Worm (Caenorhabditis elegans) whole organism, L1 larva: ENCODE results near the gene sars-1.

ENCODE experiments used
- C04F5.9 ChIP-seq: sonication (generic microtip); optimal IDR thresholded peaks from 2 replicates; lab custom pipeline; 2016; ENCODE audit warnings: missing genetic modification characterization, missing compliant biosample characterization
- C34B4.2 ChIP-seq: sonication (generic microtip); optimal IDR thresholded peaks from 2 replicates; lab custom pipeline; 2017; ENCODE audit warnings: mild to moderate bottlenecking, missing genetic modification characterization, missing compliant biosample characterization
- F16B12.6 ChIP-seq: fragments of 150-350 bp; optimal IDR thresholded peaks from 2 replicates; lab custom pipeline; 2014; ENCODE audit warnings: missing biosample characterization, missing genetic modification characterization
- aha-1 ChIP-seq: fragments of 150-350 bp; optimal IDR thresholded peaks from 2 replicates; lab custom pipeline; 2014; ENCODE audit warnings: missing biosample characterization, missing genetic modification characterization
- alr-1 ChIP-seq: fragments of 200-800 bp; sonication (Bioruptor generic); optimal IDR thresholded peaks from 2 replicates; lab custom pipeline; 2018; ENCODE audit warnings: borderline replicate concordance, mild to moderate bottlenecking, missing genetic modification characterization, missing compliant biosample characterization
- aly-2 ChIP-seq: fragments of 150-350 bp; optimal IDR thresholded peaks from 2 replicates; lab custom pipeline; 2014; ENCODE audit warnings: missing biosample characterization, missing genetic modification characterization
- blmp-1 ChIP-seq: fragments of 150-350 bp; optimal IDR thresholded peaks from 2 replicates; lab custom pipeline; 2014; ENCODE audit warnings: missing biosample characterization, missing genetic modification characterization
- ceh-63 ChIP-seq: fragments of 200-800 bp; sonication (Bioruptor generic); optimal IDR thresholded peaks from 2 replicates; lab custom pipeline; 2018; ENCODE audit warnings: mild to moderate bottlenecking, missing genetic modification characterization, missing compliant biosample characterization
- ceh-88 ChIP-seq: fragments of 200-800 bp; sonication (Bioruptor generic); IDR thresholded peaks from 2 replicates; pipeline ENCODE4 v1.3.6; 2022; ENCODE audit warnings: missing genetic modification characterization, missing compliant biosample characterization
- ceh-90 ChIP-seq: sonication (generic microtip); optimal IDR thresholded peaks from 2 replicates; lab custom pipeline; 2016; ENCODE audit warnings: missing genetic modification characterization, missing compliant biosample characterization
- dpl-1 ChIP-seq, 3 experiments: fragments of 150-350 bp in 2 of 3; sonication (generic microtip) in 1 of 3; optimal IDR thresholded peaks; 2 replicates each; lab custom pipeline; 2014 to 2017; ENCODE audit warnings: missing biosample characterization in 3 of 3, missing genetic modification characterization in 3 of 3, missing genetic modification reagents in 3 of 3
- efl-1 ChIP-seq, 4 experiments: fragments of 150-350 bp; optimal IDR thresholded peaks in 3 of 4; peaks in 1 of 4; 1 replicate in 1 of 4; 2 replicates in 3 of 4; lab custom pipeline; 2014; ENCODE audit warnings: missing biosample characterization in 2 of 4, missing genetic modification characterization in 2 of 4, missing genetic modification reagents in 2 of 4
- efl-3 ChIP-seq: fragments of 200-800 bp; sonication (Bioruptor generic); optimal IDR thresholded peaks from 2 replicates; lab custom pipeline; 2018; ENCODE audit warnings: mild to moderate bottlenecking, missing genetic modification characterization, missing compliant biosample characterization
- egl-13 ChIP-seq: sonication (generic microtip); optimal IDR thresholded peaks from 2 replicates; lab custom pipeline; 2016; ENCODE audit warnings: missing genotype, missing genetic modification reagents, missing genetic modification characterization, missing compliant biosample characterization
- elt-2 ChIP-seq: sonication (generic microtip); optimal IDR thresholded peaks from 2 replicates; lab custom pipeline; 2016; ENCODE audit warnings: missing genetic modification characterization, mild to moderate bottlenecking, inconsistent platforms, missing compliant biosample characterization, missing genetic modification reagents
- fkh-10 ChIP-seq: sonication (generic microtip); optimal IDR thresholded peaks from 2 replicates; lab custom pipeline; 2017; ENCODE audit warnings: missing biosample characterization, missing genetic modification reagents, missing genetic modification characterization
- fkh-8 ChIP-seq: sonication (generic microtip); optimal IDR thresholded peaks from 2 replicates; lab custom pipeline; 2016; ENCODE audit warnings: mild to moderate bottlenecking, missing genetic modification characterization, missing compliant biosample characterization
- grh-1 ChIP-seq: fragments of 200-800 bp; sonication (Bioruptor generic); IDR thresholded peaks from 2 replicates; pipeline ENCODE4 v1.3.6; 2022; ENCODE audit warnings: missing genetic modification reagents, missing genetic modification characterization, missing compliant biosample characterization
- hlh-17 ChIP-seq: fragments of 200-800 bp; sonication (Bioruptor generic); optimal IDR thresholded peaks from 2 replicates; lab custom pipeline; 2018; ENCODE audit warnings: missing genetic modification characterization, mild to moderate bottlenecking, missing compliant biosample characterization, moderate library complexity, borderline replicate concordance
- hlh-4 ChIP-seq: sonication (generic microtip); optimal IDR thresholded peaks from 2 replicates; lab custom pipeline; 2016; ENCODE audit warnings: mild to moderate bottlenecking, missing genetic modification characterization, missing compliant biosample characterization
- hpl-2 ChIP-seq: fragments of 150-350 bp; optimal IDR thresholded peaks from 2 replicates; lab custom pipeline; 2014; ENCODE audit warnings: missing biosample characterization, missing genetic modification reagents, missing genetic modification characterization
- irx-1 ChIP-seq: sonication (generic microtip); optimal IDR thresholded peaks from 2 replicates; lab custom pipeline; 2016; ENCODE audit warnings: missing genetic modification characterization, missing compliant biosample characterization
- isw-1 ChIP-seq: fragments of 200-800 bp; sonication (Bioruptor generic); IDR thresholded peaks from 2 replicates; pipeline ENCODE4 v1.3.6; 2022; ENCODE audit warnings: missing genetic modification characterization, missing compliant biosample characterization
- jun-1 ChIP-seq: fragments of 150-350 bp; optimal IDR thresholded peaks from 2 replicates; lab custom pipeline; 2014; ENCODE audit warnings: missing biosample characterization, missing genetic modification reagents, missing genetic modification characterization
- lin-14 ChIP-seq: fragments of 200-800 bp; sonication (Bioruptor generic); optimal IDR thresholded peaks from 2 replicates; lab custom pipeline; 2018; ENCODE audit warnings: mild to moderate bottlenecking, missing genetic modification characterization, moderate library complexity, missing compliant biosample characterization
- lin-35 ChIP-seq, 2 experiments: fragments of 150-350 bp; optimal IDR thresholded peaks; 2 replicates each; lab custom pipeline; 2014; ENCODE audit warnings: missing biosample characterization in 2 of 2, missing genetic modification characterization in 2 of 2, missing genetic modification reagents in 2 of 2
- lin-39 ChIP-seq: fragments of 150-350 bp; optimal IDR thresholded peaks from 2 replicates; lab custom pipeline; 2014; ENCODE audit warnings: missing biosample characterization, missing genetic modification reagents, missing genetic modification characterization
- lir-3 ChIP-seq: sonication (generic microtip); optimal IDR thresholded peaks from 2 replicates; lab custom pipeline; 2016; ENCODE audit warnings: mild to moderate bottlenecking, missing genetic modification characterization, moderate library complexity, missing compliant biosample characterization; ENCODE audit not compliant: poor library complexity
- lsy-2 ChIP-seq, 2 experiments: fragments of 150-350 bp; optimal IDR thresholded peaks; 2 replicates each; lab custom pipeline; 2014; ENCODE audit warnings: missing biosample characterization in 2 of 2, missing genetic modification characterization in 2 of 2
- mdl-1 ChIP-seq, 2 experiments: fragments of 150-350 bp; optimal IDR thresholded peaks; 2 replicates each; lab custom pipeline; 2014 to 2017; ENCODE audit warnings: missing biosample characterization in 2 of 2, missing genetic modification characterization in 2 of 2, inconsistent platforms in 1 of 2
- nhr-11 ChIP-seq: fragments of 150-350 bp; optimal IDR thresholded peaks from 2 replicates; lab custom pipeline; 2014; ENCODE audit warnings: missing biosample characterization, missing genetic modification characterization
- nhr-20 ChIP-seq: sonication (generic microtip); optimal IDR thresholded peaks from 2 replicates; lab custom pipeline; 2016; ENCODE audit warnings: mild to moderate bottlenecking, missing genetic modification characterization, missing compliant biosample characterization
- nhr-237 ChIP-seq: fragments of 150-350 bp; optimal IDR thresholded peaks from 2 replicates; lab custom pipeline; 2014; ENCODE audit warnings: missing biosample characterization, missing genetic modification characterization
- nhr-28 ChIP-seq: fragments of 150-350 bp; optimal IDR thresholded peaks from 2 replicates; lab custom pipeline; 2014; ENCODE audit warnings: missing biosample characterization, missing genetic modification characterization
- nhr-71 ChIP-seq: sonication (generic microtip); optimal IDR thresholded peaks from 2 replicates; lab custom pipeline; 2016; ENCODE audit warnings: mild to moderate bottlenecking, missing genetic modification characterization, moderate library complexity, missing compliant biosample characterization
- nhr-76 ChIP-seq: sonication (generic microtip); optimal IDR thresholded peaks from 2 replicates; lab custom pipeline; 2017; ENCODE audit warnings: missing biosample characterization, missing genetic modification characterization
- nhr-90 ChIP-seq: sonication (generic microtip); optimal IDR thresholded peaks from 2 replicates; lab custom pipeline; 2016; ENCODE audit warnings: mild to moderate bottlenecking, missing genetic modification characterization, missing compliant biosample characterization; ENCODE audit not compliant: poor library complexity
- pag-3 ChIP-seq: sonication (generic microtip); optimal IDR thresholded peaks from 2 replicates; lab custom pipeline; 2017; ENCODE audit warnings: missing genetic modification characterization, mild to moderate bottlenecking, missing compliant biosample characterization, antibody characterized with exemption, borderline replicate concordance; ENCODE audit not compliant: insufficient read depth
- pax-3 ChIP-seq: fragments of 200-800 bp; sonication (Bioruptor generic); optimal IDR thresholded peaks from 2 replicates; lab custom pipeline; 2018; ENCODE audit warnings: mild to moderate bottlenecking, missing genetic modification characterization, moderate library complexity, missing compliant biosample characterization
- skn-1 ChIP-seq: fragments of 150-350 bp; optimal IDR thresholded peaks from 2 replicates; lab custom pipeline; 2014; ENCODE audit warnings: missing biosample characterization, missing genetic modification characterization
- sox-4 ChIP-seq: sonication (generic microtip); optimal IDR thresholded peaks from 2 replicates; lab custom pipeline; 2016; ENCODE audit warnings: missing genetic modification characterization, missing compliant biosample characterization
- tbx-2 ChIP-seq: sonication (generic microtip); optimal IDR thresholded peaks from 2 replicates; lab custom pipeline; 2016; ENCODE audit warnings: missing genetic modification characterization, missing compliant biosample characterization
- tlp-1 ChIP-seq: fragments of 150-350 bp; optimal IDR thresholded peaks from 2 replicates; lab custom pipeline; 2014; ENCODE audit warnings: missing biosample characterization, missing genetic modification characterization
- unc-130 ChIP-seq: fragments of 150-350 bp; optimal IDR thresholded peaks from 2 replicates; lab custom pipeline; 2017; ENCODE audit warnings: missing biosample characterization, missing genetic modification characterization, inconsistent platforms
- unc-30 ChIP-seq: sonication (generic microtip); optimal IDR thresholded peaks from 2 replicates; lab custom pipeline; 2017; ENCODE audit warnings: missing biosample characterization, missing genetic modification characterization
- xbp-1 ChIP-seq: sonication (generic microtip); optimal IDR thresholded peaks from 2 replicates; lab custom pipeline; 2016; ENCODE audit warnings: missing genetic modification characterization, missing compliant biosample characterization
- ztf-11 ChIP-seq, 2 experiments: sonication (generic microtip); optimal IDR thresholded peaks; 2 replicates each; lab custom pipeline; 2016 to 2017; ENCODE audit warnings: missing genetic modification characterization in 2 of 2, missing biosample characterization in 1 of 2, missing compliant biosample characterization in 1 of 2

The sars-1 gene

ce11 chrIV:9993403-9994132, 10.0 kb upstream of the sars-1 start:
- no peak for TF ChIP-seq mdl-1 (tag; optimal IDR thresholded peaks at IDR 0.05; lab: Kevin White, UChicago)
- TF ChIP-seq nhr-20 (tag; lab: Kevin White, UChicago) = no peak
- TF ChIP-seq nhr-11 (tag; lab: Kevin White, UChicago) = no peak
- no peak for TF ChIP-seq unc-130 (tag; lab: Kevin White, UChicago)
- peak; percentile 33 for TF ChIP-seq skn-1 (tag; lab: Kevin White, UChicago)
- TF ChIP-seq blmp-1 (tag; lab: Kevin White, UChicago) = peak; percentile 48
- no peak for TF ChIP-seq C34B4.2
- no peak for TF ChIP-seq hlh-4 (tag; lab: Kevin White, UChicago)
- no peak for TF ChIP-seq fkh-10
- TF ChIP-seq elt-2 (tag; lab: Kevin White, UChicago) = no peak
- no peak for TF ChIP-seq nhr-237 (tag; lab: Kevin White, UChicago)
- no peak for TF ChIP-seq hlh-17
- TF ChIP-seq efl-3 (GFP tag; lab: Kevin White, UChicago) = no peak
- no peak for TF ChIP-seq pax-3 (tag; lab: Kevin White, UChicago)
- no peak for TF ChIP-seq ceh-90 (tag; lab: Kevin White, UChicago)
- TF ChIP-seq, all 84 proteins: peak for 2

ce11 chrIV:9994895-9995394, 8.6 kb upstream of the sars-1 start, which contains the start of gene uba-1:
Gene uba-1 (minus strand): TSS chrIV:9994945.
- TF ChIP-seq C34B4.2 = no peak
- no peak for TF ChIP-seq ceh-63 (GFP tag; lab: Kevin White, UChicago)
- TF ChIP-seq nhr-76 (tag; lab: Kevin White, UChicago) = no peak
- no peak for TF ChIP-seq nhr-11 (tag; lab: Kevin White, UChicago)
- TF ChIP-seq jun-1 = no peak
- TF ChIP-seq dpl-1 (GFP tag; optimal IDR thresholded peaks at IDR 0.05; lab: Kevin White, UChicago) = peak in 1 of 3 experiments; percentile 51
- TF ChIP-seq aly-2 = no peak
- peak in 1 of 2 experiments; percentile 26 for TF ChIP-seq lsy-2 (tag; optimal IDR thresholded peaks at IDR 0.05; lab: Kevin White, UChicago)
- no peak for TF ChIP-seq hpl-2 (GFP tag; lab: Kevin White, UChicago)
- no peak for TF ChIP-seq unc-130 (tag; lab: Kevin White, UChicago)
- no peak for TF ChIP-seq lin-39 (tag; lab: Kevin White, UChicago)
- peak; percentile 9 for TF ChIP-seq lin-14 (GFP tag; lab: Kevin White, UChicago)
- TF ChIP-seq pax-3 (tag; lab: Kevin White, UChicago) = no peak
- TF ChIP-seq ceh-90 (tag; lab: Kevin White, UChicago) = no peak
- TF ChIP-seq isw-1 = no peak
- no peak for TF ChIP-seq egl-13 (tag; lab: Kevin White, UChicago)
- TF ChIP-seq pag-3 = no peak
- TF ChIP-seq hlh-4 (tag; lab: Kevin White, UChicago) = no peak
- no peak for TF ChIP-seq alr-1 (tag; lab: Kevin White, UChicago)
- TF ChIP-seq tlp-1 (tag; lab: Kevin White, UChicago) = no peak
- no peak for TF ChIP-seq F16B12.6
- TF ChIP-seq unc-30 (tag; lab: Kevin White, UChicago) = no peak
- TF ChIP-seq ztf-11 (tag; optimal IDR thresholded peaks at IDR 0.05; lab: Kevin White, UChicago) = no peak
- TF ChIP-seq irx-1 (tag; lab: Kevin White, UChicago) = no peak
- no peak for TF ChIP-seq ceh-88 (GFP tag; lab: Robert Waterston, UW)
- peak; percentile 25 for TF ChIP-seq nhr-71 (tag; lab: Kevin White, UChicago)
- TF ChIP-seq nhr-90 (tag; lab: Kevin White, UChicago) = peak; percentile 28
- TF ChIP-seq sox-4 (tag; lab: Kevin White, UChicago) = no peak
- peak; percentile 22 for TF ChIP-seq nhr-20 (tag; lab: Kevin White, UChicago)
- no peak for TF ChIP-seq aha-1 (tag; lab: Kevin White, UChicago)
- no peak for TF ChIP-seq mdl-1 (tag; optimal IDR thresholded peaks at IDR 0.05; lab: Kevin White, UChicago)
- TF ChIP-seq lin-35 (GFP tag; optimal IDR thresholded peaks at IDR 0.05; lab: Kevin White, UChicago) = peak in 1 of 2 experiments; percentile 48
- no peak for TF ChIP-seq blmp-1 (tag; lab: Kevin White, UChicago)
- TF ChIP-seq tbx-2 = peak; percentile 22
- peak in 1 of 2 experiments; percentile 23 for TF ChIP-seq efl-1 (optimal IDR thresholded peaks at IDR 0.05; lab: Kevin White, UChicago)
- TF ChIP-seq efl-1 (GFP tag; optimal IDR thresholded peaks at IDR 0.05 in 1 of 2; lab: Kevin White, UChicago) = peak in 1 of 2 experiments; percentile 82
- TF ChIP-seq lir-3 (tag; lab: Kevin White, UChicago) = no peak
- no peak for TF ChIP-seq C04F5.9 (tag; lab: Kevin White, UChicago)
- no peak for TF ChIP-seq nhr-28
- no peak for TF ChIP-seq grh-1
- peak; percentile 8 for TF ChIP-seq xbp-1 (tag; lab: Kevin White, UChicago)
- no peak for TF ChIP-seq fkh-8 (tag; lab: Kevin White, UChicago)
